Worm (Caenorhabditis elegans): Measurements from ENCODE around the gene Y39B6A.5.

DNA sequence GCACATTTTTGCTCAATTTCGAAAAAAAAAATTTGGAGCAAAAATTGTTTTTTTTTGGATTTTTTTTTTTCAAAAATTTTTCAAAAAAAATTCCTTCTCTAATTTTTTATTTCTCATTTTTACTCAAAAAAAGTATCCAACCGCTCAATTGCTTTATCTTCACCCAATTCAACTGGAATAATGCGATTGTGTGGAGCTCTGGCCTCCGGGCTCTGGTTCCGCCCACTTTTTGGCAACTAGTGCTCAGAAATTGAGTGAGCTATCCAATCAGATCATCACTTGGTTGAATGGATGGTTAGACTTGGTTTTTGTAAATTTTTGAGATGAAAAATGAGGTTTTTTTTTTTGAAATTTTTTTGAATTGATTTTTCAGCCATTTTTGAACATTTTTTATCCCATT lies 20.2 kb upstream of the Y39B6A.5 start:
- TF ChIP-seq nhr-27 (tag; optimal IDR thresholded peaks at IDR 0.05) (no peak), let-607 (tag; optimal IDR thresholded peaks at IDR 0.05) (no peak), madf-3 (GFP tag; IDR thresholded peaks at IDR 0.05) (no peak)
